Worm (Caenorhabditis elegans) whole organism, young adult: ENCODE measurements around the gene rsp-7.

ENCODE experiments used
- B0035.1 ChIP-seq: sonication (generic microtip); optimal IDR thresholded peaks from 2 replicates; lab custom pipeline; 2016; ENCODE audit warnings: missing genetic modification characterization, mild to moderate bottlenecking, missing compliant biosample characterization, missing genotype, missing genetic modification reagents
- B0336.3 ChIP-seq: fragments of 200-800 bp; sonication (Bioruptor generic); IDR thresholded peaks from 2 replicates; pipeline ENCODE4 v1.3.6; 2022; ENCODE audit warnings: missing genetic modification characterization, missing compliant biosample characterization
- C17E4.6 ChIP-seq: fragments of 200-800 bp; sonication (Bioruptor generic); IDR thresholded peaks from 2 replicates; pipeline ENCODE4 v1.3.6; 2022; ENCODE audit warnings: missing genetic modification reagents, missing genetic modification characterization, missing compliant biosample characterization
- F10E7.11 ChIP-seq: sonication (generic microtip); optimal IDR thresholded peaks from 2 replicates; lab custom pipeline; 2017; ENCODE audit warnings: mild to moderate bottlenecking, missing genetic modification characterization, moderate library complexity, missing compliant biosample characterization
- F23B12.7 ChIP-seq: sonication (generic microtip); optimal IDR thresholded peaks from 2 replicates; lab custom pipeline; 2017; ENCODE audit warnings: missing genetic modification characterization, mild to moderate bottlenecking, missing compliant biosample characterization, antibody characterized with exemption, moderate library complexity; ENCODE audit not compliant: insufficient read depth
- F33H1.4 ChIP-seq: fragments of 200-800 bp; sonication (Bioruptor generic); IDR thresholded peaks from 2 replicates; pipeline ENCODE4 v1.3.6; 2022; ENCODE audit warnings: missing genetic modification reagents, missing genetic modification characterization, missing compliant biosample characterization
- F52B5.7 ChIP-seq: sonication (generic microtip); optimal IDR thresholded peaks from 2 replicates; lab custom pipeline; 2016; ENCODE audit warnings: mild to moderate bottlenecking, missing genetic modification characterization, missing compliant biosample characterization
- F57C9.4 ChIP-seq: sonication (generic microtip); optimal IDR thresholded peaks from 2 replicates; lab custom pipeline; 2017; ENCODE audit warnings: mild to moderate bottlenecking, missing genetic modification characterization, missing compliant biosample characterization
- K11D2.4 ChIP-seq: fragments of 200-800 bp; sonication (Bioruptor generic); IDR thresholded peaks from 2 replicates; pipeline ENCODE4 v1.3.6; 2022; ENCODE audit warnings: missing genetic modification reagents, missing genetic modification characterization, missing compliant biosample characterization
- Y53F4B.3 ChIP-seq: fragments of 200-800 bp; sonication (Bioruptor generic); IDR thresholded peaks from 2 replicates; pipeline ENCODE4 v1.3.6; 2022; ENCODE audit warnings: missing genetic modification reagents, missing genetic modification characterization, missing compliant biosample characterization
- Y53G8AR.9 ChIP-seq: fragments of 200-800 bp; sonication (Bioruptor generic); conservative IDR thresholded peaks from 2 replicates; pipeline ENCODE4 v1.3.6; 2022; ENCODE audit warnings: missing genetic modification reagents, missing genetic modification characterization, missing compliant biosample characterization
- Y95B8A.8 ChIP-seq: fragments of 200-800 bp; sonication (Bioruptor generic); IDR thresholded peaks from 2 replicates; pipeline ENCODE4 v1.3.6; 2022; ENCODE audit warnings: missing genetic modification reagents, missing genetic modification characterization, missing compliant biosample characterization
- ZK185.1 ChIP-seq: sonication (generic microtip); optimal IDR thresholded peaks from 2 replicates; lab custom pipeline; 2016; ENCODE audit warnings: mild to moderate bottlenecking, missing genetic modification characterization, missing compliant biosample characterization; ENCODE audit not compliant: poor library complexity, severe bottlenecking
- ama-1 ChIP-seq, 3 experiments: fragments of 150-350 bp in 1 of 3; sonication (generic microtip) in 2 of 3; optimal IDR thresholded peaks; 2 replicates each; lab custom pipeline; 2014 to 2018; ENCODE audit warnings: missing biosample characterization in 2 of 3, missing genetic modification characterization in 2 of 3, missing genetic modification reagents in 2 of 3
- athp-1 ChIP-seq: sonication (generic microtip); optimal IDR thresholded peaks from 2 replicates; lab custom pipeline; 2017; ENCODE audit warnings: mild to moderate bottlenecking, missing genetic modification characterization, missing compliant biosample characterization
- attf-6 ChIP-seq: fragments of 200-800 bp; sonication (Bioruptor generic); IDR thresholded peaks from 2 replicates; pipeline ENCODE4 v1.3.6; 2022; ENCODE audit warnings: missing genetic modification reagents, missing genetic modification characterization, missing compliant biosample characterization
- bed-1 ChIP-seq: fragments of 200-800 bp; sonication (Bioruptor generic); IDR thresholded peaks from 2 replicates; pipeline ENCODE4 v1.3.6; 2022; ENCODE audit warnings: missing genetic modification reagents, missing genetic modification characterization, missing compliant biosample characterization
- ccch-3 ChIP-seq: fragments of 200-800 bp; sonication (Bioruptor generic); optimal IDR thresholded peaks from 2 replicates; lab custom pipeline; 2018; ENCODE audit warnings: mild to moderate bottlenecking, missing genetic modification characterization, missing compliant biosample characterization
- cebp-1 ChIP-seq, 2 experiments: fragments of 200-800 bp in 1 of 2; sonication (Bioruptor generic) in 1 of 2; sonication (generic microtip) in 1 of 2; IDR thresholded peaks in 1 of 2; optimal IDR thresholded peaks in 1 of 2; 2 replicates each; pipeline versions ENCODE4 v1.3.6 to Lab custom; 2017 to 2022; ENCODE audit warnings: missing compliant biosample characterization in 2 of 2, missing genetic modification characterization in 2 of 2, mild to moderate bottlenecking in 1 of 2, missing genetic modification reagents in 1 of 2, moderate library complexity in 1 of 2
- cebp-2 ChIP-seq: fragments of 200-800 bp; sonication (Bioruptor generic); IDR thresholded peaks from 2 replicates; pipeline ENCODE4 v1.3.6; 2022; ENCODE audit warnings: missing genetic modification characterization, missing compliant biosample characterization
- ceh-100 ChIP-seq: fragments of 200-800 bp; sonication (Bioruptor generic); IDR thresholded peaks from 2 replicates; pipeline ENCODE4 v1.3.6; 2022; ENCODE audit warnings: missing genetic modification reagents, missing genetic modification characterization, missing compliant biosample characterization
- chd-7 ChIP-seq: sonication (generic microtip); optimal IDR thresholded peaks from 2 replicates; lab custom pipeline; 2016; ENCODE audit warnings: mild to moderate bottlenecking, missing genetic modification characterization, moderate library complexity, missing compliant biosample characterization
- die-1 ChIP-seq: sonication (generic microtip); optimal IDR thresholded peaks from 2 replicates; lab custom pipeline; 2016; ENCODE audit warnings: missing genotype, mild to moderate bottlenecking, missing genetic modification characterization, missing compliant biosample characterization
- dox-1 ChIP-seq: fragments of 200-800 bp; sonication (Bioruptor generic); IDR thresholded peaks from 2 replicates; pipeline ENCODE4 v1.3.6; 2022; ENCODE audit warnings: missing genetic modification reagents, missing genetic modification characterization, missing compliant biosample characterization
- dpff-1 ChIP-seq: sonication (generic microtip); optimal IDR thresholded peaks from 2 replicates; lab custom pipeline; 2017; ENCODE audit warnings: mild to moderate bottlenecking, missing genetic modification characterization, missing compliant biosample characterization
- hlh-12 ChIP-seq: sonication (generic microtip); optimal IDR thresholded peaks from 2 replicates; lab custom pipeline; 2016; ENCODE audit warnings: missing genetic modification characterization, missing compliant biosample characterization
- hlh-26 ChIP-seq: fragments of 200-800 bp; sonication (Bioruptor generic); conservative IDR thresholded peaks from 2 replicates; pipeline ENCODE4 v1.3.6; 2022; ENCODE audit warnings: missing genetic modification reagents, missing genetic modification characterization, missing compliant biosample characterization
- hmg-1.2 ChIP-seq: fragments of 200-800 bp; sonication (Bioruptor generic); IDR thresholded peaks from 2 replicates; pipeline ENCODE4 v1.3.6; 2022; ENCODE audit warnings: missing genetic modification reagents, missing genetic modification characterization, missing compliant biosample characterization
- lin-26 ChIP-seq: fragments of 200-800 bp; sonication (Bioruptor generic); IDR thresholded peaks from 2 replicates; pipeline ENCODE4 v1.3.6; 2022; ENCODE audit warnings: missing genetic modification reagents, missing genetic modification characterization, missing compliant biosample characterization
- lin-54 ChIP-seq: fragments of 200-800 bp; sonication (Bioruptor generic); optimal IDR thresholded peaks from 2 replicates; lab custom pipeline; 2018; ENCODE audit warnings: mild to moderate bottlenecking, missing genetic modification characterization, missing compliant biosample characterization
- lsl-1 ChIP-seq: fragments of 200-800 bp; sonication (Bioruptor generic); optimal IDR thresholded peaks from 2 replicates; lab custom pipeline; 2018; ENCODE audit warnings: mild to moderate bottlenecking, missing genetic modification characterization, moderate library complexity, missing compliant biosample characterization
- madf-6 ChIP-seq: fragments of 200-800 bp; sonication (Bioruptor generic); IDR thresholded peaks from 2 replicates; pipeline ENCODE4 v1.3.6; 2022; ENCODE audit warnings: missing genetic modification reagents, missing genetic modification characterization, missing compliant biosample characterization
- madf-8 ChIP-seq: fragments of 200-800 bp; sonication (Bioruptor generic); conservative IDR thresholded peaks from 2 replicates; pipeline ENCODE4 v1.3.6; 2022; ENCODE audit warnings: missing genetic modification reagents, missing genetic modification characterization, missing compliant biosample characterization
- mes-4 ChIP-seq: sonication (generic microtip); optimal IDR thresholded peaks from 2 replicates; lab custom pipeline; 2016; ENCODE audit warnings: missing genotype, missing genetic modification characterization, missing compliant biosample characterization
- nfya-2 ChIP-seq: fragments of 200-800 bp; sonication (Bioruptor generic); IDR thresholded peaks from 2 replicates; pipeline ENCODE4 v1.3.6; 2022; ENCODE audit warnings: missing genetic modification reagents, missing genetic modification characterization, missing compliant biosample characterization
- nhr-80 ChIP-seq: sonication (generic microtip); optimal IDR thresholded peaks from 2 replicates; lab custom pipeline; 2016; ENCODE audit warnings: missing genetic modification characterization, missing compliant biosample characterization
- rcor-1 ChIP-seq: fragments of 200-800 bp; sonication (Bioruptor generic); IDR thresholded peaks from 2 replicates; pipeline ENCODE4 v1.3.6; 2022; ENCODE audit warnings: missing genetic modification reagents, missing genetic modification characterization, missing compliant biosample characterization
- sdz-38 ChIP-seq: sonication (generic microtip); optimal IDR thresholded peaks from 2 replicates; lab custom pipeline; 2016; ENCODE audit warnings: missing genotype, missing genetic modification characterization, missing compliant biosample characterization
- sea-2 ChIP-seq: fragments of 200-800 bp; sonication (Bioruptor generic); IDR thresholded peaks from 2 replicates; pipeline ENCODE4 v1.3.6; 2022; ENCODE audit warnings: missing genetic modification characterization, missing compliant biosample characterization
- somi-1 ChIP-seq: fragments of 200-800 bp; sonication (Bioruptor generic); optimal IDR thresholded peaks from 2 replicates; lab custom pipeline; 2018; ENCODE audit warnings: mild to moderate bottlenecking, missing genetic modification characterization, missing compliant biosample characterization
- unc-130 ChIP-seq: sonication (generic microtip); optimal IDR thresholded peaks from 2 replicates; lab custom pipeline; 2016; ENCODE audit warnings: missing genetic modification reagents, missing genetic modification characterization, missing compliant biosample characterization
- xnd-1 ChIP-seq: sonication (generic microtip); optimal IDR thresholded peaks from 2 replicates; lab custom pipeline; 2016; ENCODE audit warnings: missing genotype, missing genetic modification reagents, missing genetic modification characterization, missing compliant biosample characterization
- ztf-28 ChIP-seq: fragments of 200-800 bp; sonication (Bioruptor generic); IDR thresholded peaks from 2 replicates; pipeline ENCODE4 v1.3.6; 2022; ENCODE audit warnings: missing genetic modification reagents, missing genetic modification characterization, missing compliant biosample characterization
- ztf-3 ChIP-seq: fragments of 200-800 bp; sonication (Bioruptor generic); optimal IDR thresholded peaks from 2 replicates; lab custom pipeline; 2018; ENCODE audit warnings: mild to moderate bottlenecking, missing genetic modification characterization, missing compliant biosample characterization

Gene rsp-7

ce11 chrII:10662698-10663097, 3.7 kb downstream of the rsp-7 start, which contains the start of gene D2089.8 (continued):
- TF ChIP-seq xnd-1 (tag; lab: Kevin White, UChicago): peak; percentile 48
- TF ChIP-seq hlh-12 (tag; lab: Kevin White, UChicago): no peak
- no peak for TF ChIP-seq cebp-1 (GFP tag; IDR thresholded peaks at IDR 0.05; lab: Robert Waterston, UW)
- no peak for TF ChIP-seq cebp-1 (tag; optimal IDR thresholded peaks at IDR 0.05; lab: Kevin White, UChicago)
- TF ChIP-seq ZK185.1: no peak
- TF ChIP-seq ccch-3: no peak
- peak; percentile 45 for TF ChIP-seq F33H1.4 (GFP tag; lab: Robert Waterston, UW)
- no peak for TF ChIP-seq nhr-80 (tag; lab: Kevin White, UChicago)
- TF ChIP-seq Y53G8AR.9 (GFP tag; lab: Robert Waterston, UW): no peak
- peak; percentile 92 for TF ChIP-seq madf-8 (GFP tag; lab: Robert Waterston, UW)
- no peak for TF ChIP-seq F10E7.11
- no peak for TF ChIP-seq cebp-2 (GFP tag; lab: Robert Waterston, UW)
- no peak for TF ChIP-seq sea-2 (GFP tag; lab: Robert Waterston, UW)
- no peak for TF ChIP-seq ceh-100
- no peak for TF ChIP-seq ztf-3 (GFP tag; lab: Kevin White, UChicago)
- TF ChIP-seq chd-7 (tag; lab: Kevin White, UChicago): no peak
- TF ChIP-seq lsl-1 (GFP tag; lab: Kevin White, UChicago): peak; percentile 71

DNA sequence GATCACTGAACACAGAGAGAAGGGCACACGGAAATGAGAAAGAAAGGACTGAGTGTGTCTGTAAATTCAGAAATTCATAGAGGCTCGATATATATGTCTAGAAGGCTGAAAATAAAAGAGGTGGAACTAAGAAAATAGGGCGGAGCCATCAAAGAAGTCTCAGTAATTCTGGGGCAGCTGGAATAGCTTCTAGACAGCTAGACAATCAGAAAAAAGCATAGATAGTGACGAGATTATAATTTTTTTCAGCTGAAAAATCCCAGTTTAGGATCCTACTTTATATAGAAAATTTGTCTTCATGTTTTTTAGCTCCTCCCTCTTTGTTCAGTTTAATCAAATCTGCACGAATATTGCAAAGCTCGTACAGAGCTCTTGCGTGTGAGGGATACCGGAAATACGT, 6.0 kb downstream of the rsp-7 start, which contains the start of gene D2089.3:
Gene D2089.3, minus strand, starts transcription at position 101 of the 400 bp plus-strand sequence.
- no peak for TF ChIP-seq lin-26 (GFP tag; lab: Robert Waterston, UW)
- no peak for TF ChIP-seq rcor-1
- no peak for TF ChIP-seq nfya-2
- no peak for TF ChIP-seq sdz-38 (tag; lab: Kevin White, UChicago)
- TF ChIP-seq unc-130 (GFP tag; lab: Kevin White, UChicago): no peak
- TF ChIP-seq dpff-1: no peak
- no peak for TF ChIP-seq ztf-28 (GFP tag; lab: Robert Waterston, UW)
- TF ChIP-seq lin-54: no peak
- TF ChIP-seq K11D2.4 (GFP tag; lab: Robert Waterston, UW): no peak
- TF ChIP-seq ama-1 (optimal IDR thresholded peaks at IDR 0.05; lab: Kevin White, UChicago): no peak
- no peak for TF ChIP-seq ama-1 (GFP tag; optimal IDR thresholded peaks at IDR 0.05; lab: Kevin White, UChicago)
- no peak for TF ChIP-seq hlh-12 (tag; lab: Kevin White, UChicago)
- TF ChIP-seq somi-1: no peak
- TF ChIP-seq Y53F4B.3: no peak
- no peak for TF ChIP-seq F57C9.4 (tag; lab: Kevin White, UChicago)
- TF ChIP-seq ztf-3 (GFP tag; lab: Kevin White, UChicago): no peak
- TF ChIP-seq mes-4 (tag; lab: Kevin White, UChicago): no peak
- no peak for TF ChIP-seq B0035.1 (tag; lab: Kevin White, UChicago)
- TF ChIP-seq hmg-1.2: no peak

ce11 chrII:10675302-10675701, 16.3 kb downstream of the rsp-7 start, which contains the start of gene ptb-1:
Gene ptb-1 (plus strand): TSS chrII:10675602.
- no peak for TF ChIP-seq C17E4.6 (GFP tag; lab: Robert Waterston, UW)
- no peak for TF ChIP-seq ztf-3 (GFP tag; lab: Kevin White, UChicago)
- TF ChIP-seq hlh-26: no peak
- no peak for TF ChIP-seq ZK185.1
- no peak for TF ChIP-seq bed-1 (GFP tag; lab: Robert Waterston, UW)
- TF ChIP-seq ztf-28 (GFP tag; lab: Robert Waterston, UW): no peak
- TF ChIP-seq B0336.3 (GFP tag; lab: Robert Waterston, UW): no peak
- no peak for TF ChIP-seq dox-1 (GFP tag; lab: Robert Waterston, UW)
- no peak for TF ChIP-seq F57C9.4 (tag; lab: Kevin White, UChicago)
- no peak for TF ChIP-seq madf-6 (GFP tag; lab: Robert Waterston, UW)
- no peak for TF ChIP-seq F23B12.7
- no peak for TF ChIP-seq athp-1 (tag; lab: Kevin White, UChicago)
- no peak for TF ChIP-seq ama-1 (optimal IDR thresholded peaks at IDR 0.05; lab: Kevin White, UChicago)
- no peak for TF ChIP-seq ama-1 (GFP tag; optimal IDR thresholded peaks at IDR 0.05; lab: Kevin White, UChicago)
- TF ChIP-seq F52B5.7 (tag; lab: Kevin White, UChicago): no peak
- no peak for TF ChIP-seq die-1 (tag; lab: Kevin White, UChicago)
- TF ChIP-seq attf-6 (GFP tag; lab: Robert Waterston, UW): no peak
- no peak for TF ChIP-seq Y95B8A.8 (GFP tag; lab: Robert Waterston, UW)
